Fruit fly (Drosophila melanogaster) whole organism, prepupa: ENCODE data around the gene Mms19.

Experiments
- CG10669 ChIP-seq: fragments of 200-800 bp; sonication (Bioruptor generic); optimal IDR thresholded peaks from 3 replicates; lab custom pipeline; 2018; ENCODE audit warnings: missing biosample characterization, mild to moderate bottlenecking, missing genetic modification characterization, moderate library complexity
- CG11902 ChIP-seq: fragments of 200-800 bp; sonication (Bioruptor generic); optimal IDR thresholded peaks from 3 replicates; lab custom pipeline; 2016; ENCODE audit warnings: missing biosample characterization, missing genetic modification characterization
- CG15336 ChIP-seq: fragments of 200-800 bp; sonication (Bioruptor generic); IDR thresholded peaks from 2 replicates; pipeline ENCODE4 v1.3.6; 2022; ENCODE audit warnings: missing biosample characterization, missing genetic modification characterization
- CG1621 ChIP-seq: fragments of 200-800 bp; sonication (Bioruptor generic); optimal IDR thresholded peaks from 3 replicates; lab custom pipeline; 2018; ENCODE audit warnings: missing biosample characterization, mild to moderate bottlenecking, missing genetic modification characterization
- CG16779 ChIP-seq: fragments of 200-800 bp; sonication (Bioruptor generic); optimal IDR thresholded peaks from 3 replicates; lab custom pipeline; 2017; ENCODE audit warnings: missing biosample characterization, mild to moderate bottlenecking, missing genetic modification characterization
- CG3032 ChIP-seq: fragments of 200-800 bp; optimal IDR thresholded peaks from 2 replicates; lab custom pipeline; 2019; ENCODE audit warnings: missing biosample characterization, mild to moderate bottlenecking, missing genetic modification characterization, moderate library complexity
- CG34406 ChIP-seq: fragments of 200-800 bp; sonication (Bioruptor generic); optimal IDR thresholded peaks from 3 replicates; lab custom pipeline; 2016; ENCODE audit warnings: missing biosample characterization, missing genetic modification characterization
- CG4318 ChIP-seq: fragments of 200-800 bp; sonication (Bioruptor generic); optimal IDR thresholded peaks from 3 replicates; lab custom pipeline; 2017; ENCODE audit warnings: missing biosample characterization, mild to moderate bottlenecking, missing genetic modification characterization
- CG6163 ChIP-seq: fragments of 200-800 bp; sonication (Bioruptor generic); IDR thresholded peaks from 3 replicates; pipeline ENCODE4 v1.3.6; 2022; ENCODE audit warnings: missing biosample characterization, missing genetic modification characterization
- CG6808 ChIP-seq: fragments of 200-800 bp; sonication (Bioruptor generic); optimal IDR thresholded peaks from 3 replicates; lab custom pipeline; 2017; ENCODE audit warnings: missing biosample characterization, missing genetic modification characterization, mild to moderate bottlenecking, moderate library complexity, missing genetic modification reagents
- CG6854 ChIP-seq: fragments of 200-800 bp; sonication (Bioruptor generic); optimal IDR thresholded peaks from 2 replicates; lab custom pipeline; 2017; ENCODE audit warnings: missing biosample characterization, mild to moderate bottlenecking, missing genetic modification characterization
- CG7368 ChIP-seq: fragments of 200-800 bp; sonication (Bioruptor generic); optimal IDR thresholded peaks from 3 replicates; lab custom pipeline; 2016; ENCODE audit warnings: missing biosample characterization, missing genetic modification characterization
- CG8119 ChIP-seq: fragments of 200-800 bp; sonication (Bioruptor generic); IDR thresholded peaks from 3 replicates; pipeline ENCODE4 v1.3.6; 2022; ENCODE audit warnings: missing biosample characterization, missing genetic modification characterization
- CG8632 ChIP-seq: fragments of 200-800 bp; sonication (Bioruptor generic); optimal IDR thresholded peaks from 3 replicates; lab custom pipeline; 2016; ENCODE audit warnings: missing biosample characterization, missing genetic modification characterization
- CG9139 ChIP-seq: fragments of 200-800 bp; sonication (Bioruptor generic); optimal IDR thresholded peaks from 3 replicates; lab custom pipeline; 2017; ENCODE audit warnings: missing biosample characterization, mild to moderate bottlenecking, missing genetic modification characterization
- Eip75B ChIP-seq: fragments of 200-800 bp; sonication (Bioruptor generic); optimal IDR thresholded peaks from 3 replicates; lab custom pipeline; 2016; ENCODE audit warnings: missing biosample characterization, missing genetic modification characterization
- Eip78C ChIP-seq: fragments of 200-800 bp; sonication (Bioruptor generic); peaks from one replicate; lab custom pipeline; 2016; ENCODE audit warnings: missing biosample characterization, missing genetic modification characterization
- Gug ChIP-seq: fragments of 200-800 bp; sonication (Bioruptor generic); IDR thresholded peaks from 2 replicates; pipeline ENCODE4 v1.3.6; 2022; ENCODE audit warnings: missing biosample characterization, missing genetic modification characterization
- Hr38 ChIP-seq: sonication (Bioruptor generic); optimal IDR thresholded peaks from 2 replicates; lab custom pipeline; 2016; ENCODE audit warnings: missing biosample characterization, missing genetic modification characterization
- Hr4 ChIP-seq: fragments of 200-800 bp; sonication (Bioruptor generic); optimal IDR thresholded peaks from 3 replicates; lab custom pipeline; 2016; ENCODE audit warnings: missing biosample characterization, missing genetic modification characterization
- Met ChIP-seq: fragments of 200-800 bp; sonication (Bioruptor generic); optimal IDR thresholded peaks from 3 replicates; lab custom pipeline; 2016; ENCODE audit warnings: missing biosample characterization, missing genetic modification characterization
- Smox ChIP-seq: fragments of 200-800 bp; sonication (Bioruptor generic); optimal IDR thresholded peaks from 3 replicates; lab custom pipeline; 2016; ENCODE audit warnings: missing biosample characterization, missing genetic modification characterization
- Sox15 ChIP-seq: fragments of 200-800 bp; sonication (Bioruptor generic); optimal IDR thresholded peaks from 3 replicates; lab custom pipeline; 2016; ENCODE audit warnings: missing biosample characterization, missing genetic modification characterization
- acj6 ChIP-seq: fragments of 200-800 bp; sonication (Bioruptor generic); optimal IDR thresholded peaks from 3 replicates; lab custom pipeline; 2016; ENCODE audit warnings: missing biosample characterization, missing genetic modification characterization
- cyc ChIP-seq: fragments of 200-800 bp; sonication (Bioruptor generic); optimal IDR thresholded peaks from 3 replicates; lab custom pipeline; 2016; ENCODE audit warnings: missing biosample characterization, missing genetic modification characterization
- dsx ChIP-seq: fragments of 200-800 bp; optimal IDR thresholded peaks from 3 replicates; lab custom pipeline; 2019; ENCODE audit warnings: missing biosample characterization, mild to moderate bottlenecking, missing genetic modification characterization, moderate library complexity; ENCODE audit not compliant: poor library complexity, severe bottlenecking
- eg ChIP-seq: fragments of 200-800 bp; sonication (Bioruptor generic); IDR thresholded peaks from 3 replicates; pipeline ENCODE4 v1.3.6; 2022; ENCODE audit warnings: missing biosample characterization, missing genetic modification characterization
- esn ChIP-seq: fragments of 200-800 bp; sonication (Bioruptor generic); optimal IDR thresholded peaks from 2 replicates; lab custom pipeline; 2016; ENCODE audit warnings: missing biosample characterization, mild to moderate bottlenecking, missing genetic modification characterization, moderate library complexity
- fd59A ChIP-seq: fragments of 200-800 bp; sonication (Bioruptor generic); optimal IDR thresholded peaks from 2 replicates; lab custom pipeline; 2017; ENCODE audit warnings: missing biosample characterization, mild to moderate bottlenecking, missing genetic modification characterization, missing genetic modification reagents
- lz ChIP-seq: fragments of 200-800 bp; sonication (Bioruptor generic); optimal IDR thresholded peaks from 3 replicates; lab custom pipeline; 2016; ENCODE audit warnings: missing biosample characterization, missing genetic modification characterization
- pdm3 ChIP-seq: fragments of 200-800 bp; sonication (Bioruptor generic); optimal IDR thresholded peaks from 3 replicates; lab custom pipeline; 2016; ENCODE audit warnings: missing biosample characterization, missing genetic modification characterization
- ss ChIP-seq, 2 experiments: fragments of 200-800 bp; sonication (Bioruptor generic); optimal IDR thresholded peaks; 2 replicates in 1 of 2; 3 replicates in 1 of 2; lab custom pipeline; 2017 to 2018; ENCODE audit warnings: mild to moderate bottlenecking in 2 of 2, missing biosample characterization in 2 of 2, missing genetic modification characterization in 2 of 2, moderate library complexity in 1 of 2
- topi ChIP-seq: fragments of 200-800 bp; sonication (Bioruptor generic); optimal IDR thresholded peaks from 3 replicates; lab custom pipeline; 2016; ENCODE audit warnings: missing biosample characterization, missing genetic modification characterization
- vri ChIP-seq: fragments of 200-800 bp; sonication (Bioruptor generic); optimal IDR thresholded peaks from 3 replicates; lab custom pipeline; 2016; ENCODE audit warnings: missing biosample characterization, mild to moderate bottlenecking, missing genetic modification characterization

Mms19 gene

DNA sequence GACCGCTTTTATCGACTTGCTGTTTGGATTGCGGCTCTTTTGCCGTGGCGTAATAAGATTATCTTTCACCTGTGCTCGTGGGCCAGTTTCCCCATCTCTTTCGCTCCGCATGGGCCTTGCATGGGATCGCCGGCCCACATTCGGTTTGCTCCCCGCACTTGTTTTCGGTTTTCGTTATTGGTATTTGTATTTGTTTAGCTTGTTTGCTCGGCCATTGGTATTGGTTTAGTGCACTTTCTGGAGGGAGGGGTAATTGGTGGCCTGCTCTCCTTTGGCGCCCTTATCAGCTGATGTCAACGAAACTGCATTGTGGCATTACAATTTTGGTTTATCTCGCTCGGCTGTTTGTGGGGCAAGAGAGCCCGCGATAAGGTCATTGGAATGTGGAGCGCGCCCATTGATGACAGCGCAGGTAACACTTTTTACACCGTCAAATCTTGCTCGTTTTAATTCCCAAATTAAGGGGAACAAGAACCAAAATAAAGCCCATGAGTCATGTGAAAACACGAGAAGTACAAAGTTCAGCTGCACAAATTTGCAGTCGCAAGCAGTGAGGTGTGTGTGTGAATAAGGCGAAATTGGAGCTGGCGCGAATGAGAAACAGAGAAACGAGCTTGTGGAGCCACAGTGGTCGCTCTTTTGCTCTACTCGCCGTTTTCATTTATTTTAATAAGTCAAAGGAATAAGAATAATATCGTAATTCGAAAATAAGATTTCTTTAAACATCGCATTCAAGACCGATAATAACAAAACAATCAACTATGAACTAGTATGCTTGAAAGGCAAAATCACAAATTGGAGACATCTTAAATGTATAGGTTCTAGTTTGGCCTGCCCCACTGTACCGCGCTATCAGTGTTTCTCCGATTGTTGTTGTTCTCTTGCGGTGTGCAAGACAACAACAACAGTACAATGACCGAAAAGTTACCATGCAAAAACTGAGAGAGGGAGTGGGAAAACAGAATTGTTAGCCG is 16.7 kb upstream of the Mms19 start (continued):
- TF ChIP-seq CG6808 = peak; percentile 92
- TF ChIP-seq CG11902 (GFP tag; lab: Kevin White, UChicago) = peak; percentile 82
- peak; percentile 90 for TF ChIP-seq lz (GFP tag; lab: Kevin White, UChicago)
- peak; percentile 82 for TF ChIP-seq Sox15 (GFP tag; lab: Kevin White, UChicago)
- peak; percentile 93 for TF ChIP-seq pdm3 (GFP tag; lab: Kevin White, UChicago)
- peak; percentile 78 for TF ChIP-seq CG8119
- TF ChIP-seq CG34406 (GFP tag; lab: Kevin White, UChicago) = peak; percentile 87
- peak; percentile 69 for TF ChIP-seq Gug (GFP tag; lab: Robert Waterston, UW)
- TF ChIP-seq cyc (GFP tag; lab: Kevin White, UChicago) = peak; percentile 91
- TF ChIP-seq esn (GFP tag; lab: Kevin White, UChicago) = peak; percentile 94
- peak; percentile 83 for TF ChIP-seq CG16779 (tag; lab: Kevin White, UChicago)
- TF ChIP-seq CG15336 = peak; percentile 91
- TF ChIP-seq acj6 = peak; percentile 92
- TF ChIP-seq Met (GFP tag; lab: Kevin White, UChicago) = peak; percentile 93
- TF ChIP-seq Eip75B (GFP tag; lab: Kevin White, UChicago) = peak; percentile 92
- peak; percentile 78 for TF ChIP-seq CG7368 (GFP tag; lab: Kevin White, UChicago)
- peak; percentile 87 for TF ChIP-seq CG8632 (GFP tag; lab: Kevin White, UChicago)
- TF ChIP-seq eg = peak; percentile 86

DNA sequence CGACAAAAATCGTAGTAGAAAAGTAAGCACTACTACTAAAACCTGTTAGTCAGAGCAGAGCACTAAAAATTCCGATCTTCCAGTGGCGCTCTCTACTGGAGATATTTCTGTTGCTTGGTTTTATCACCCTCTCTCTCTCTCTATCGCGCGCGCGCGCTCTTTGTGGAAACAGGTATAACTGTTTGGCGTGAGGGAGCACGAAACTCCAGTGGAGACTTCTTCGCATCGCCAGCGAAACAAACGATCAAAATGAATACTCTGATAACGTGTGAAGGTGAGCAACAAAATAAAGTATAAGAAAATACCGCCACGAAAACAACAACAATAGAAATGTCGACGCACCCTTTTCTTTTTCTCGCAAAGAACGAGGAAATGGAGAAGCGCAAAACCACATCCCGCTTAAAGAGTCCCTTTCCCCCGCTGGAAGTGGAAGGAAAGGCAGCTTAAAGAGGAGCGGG is 16.0 kb upstream of the Mms19 start:
- TF ChIP-seq CG10669 = no peak
- TF ChIP-seq Met (GFP tag; lab: Kevin White, UChicago) = no peak
- no peak for TF ChIP-seq CG1621 (tag; lab: Kevin White, UChicago)
- no peak for TF ChIP-seq CG8119
- no peak for TF ChIP-seq Smox (GFP tag; lab: Kevin White, UChicago)
- no peak for TF ChIP-seq Hr38
- no peak for TF ChIP-seq Hr4 (GFP tag; lab: Kevin White, UChicago)
- TF ChIP-seq CG9139 (GFP tag; lab: Kevin White, UChicago) = no peak
- TF ChIP-seq vri (GFP tag; lab: Kevin White, UChicago) = no peak
- no peak for TF ChIP-seq cyc (GFP tag; lab: Kevin White, UChicago)
- TF ChIP-seq, all 60 proteins: peak for 0

dm6 chr3R:5217278-5217714 is 15.0 kb upstream of the Mms19 start, which contains the start of gene cno:
cno (minus strand) TSS chr3R:5217456.
- 0 out of 3 replicates have a peak, but pooled peaks have one; percentile 7 for TF ChIP-seq CG6163
- TF ChIP-seq Eip78C (GFP tag; lab: Kevin White, UChicago) = peak; percentile 83
- peak; percentile 34 for TF ChIP-seq esn (GFP tag; lab: Kevin White, UChicago)
- TF ChIP-seq CG3032 (tag; lab: Kevin White, UChicago) = peak; percentile 19
- peak; percentile 34; the same call in 2 of the 3 replicates for TF ChIP-seq eg
- peak; percentile 20 to 35 for TF ChIP-seq ss (GFP tag; optimal IDR thresholded peaks at IDR 0.05; lab: Kevin White, UChicago)
- no peak for TF ChIP-seq CG10669
- no peak for TF ChIP-seq Met (GFP tag; lab: Kevin White, UChicago)
- TF ChIP-seq Hr4 (GFP tag; lab: Kevin White, UChicago) = no peak
- peak; percentile 51; the same call in 1 of the 3 replicates for TF ChIP-seq CG8119
- TF ChIP-seq dsx (GFP tag; lab: Kevin White, UChicago) = peak; percentile 49
- peak; percentile 8 for TF ChIP-seq CG1621 (tag; lab: Kevin White, UChicago)
- peak; percentile 77 for TF ChIP-seq CG6854 (GFP tag; lab: Kevin White, UChicago)

dm6 chr3R:5219466-5219865 is 12.9 kb upstream of the Mms19 start, which contains the start of the genes Prosbeta2R2 and CG1116:
Prosbeta2R2 (minus strand) TSS chr3R:5219528.
CG1116 (plus strand) TSS chr3R:5219657.
- TF ChIP-seq fd59A (GFP tag; lab: Kevin White, UChicago) (no peak), Smox (GFP tag; lab: Kevin White, UChicago) (no peak), CG4318 (GFP tag; lab: Kevin White, UChicago) (no peak), topi (no peak)
